Worm (Caenorhabditis elegans): ENCODE results near the gene srh-279.

srh-279 gene

ce11 chrV:16214505-16214904, 22.3 kb downstream of the srh-279 start, which contains the start of gene F11A5.9:
Gene F11A5.9 (plus strand): TSS chrV:16214890.
- no peak for TF ChIP-seq ceh-90 (tag; optimal IDR thresholded peaks at IDR 0.05)
- no peak for TF ChIP-seq snpc-4 (tag; optimal IDR thresholded peaks at IDR 0.05)
- TF ChIP-seq lin-39 (tag; optimal IDR thresholded peaks at IDR 0.05): no peak
- TF ChIP-seq C16A3.4 (tag; optimal IDR thresholded peaks at IDR 0.05): no peak
- peak in 2 of 6 experiments; percentile 5 to 69 for TF ChIP-seq elt-3 (tag; optimal IDR thresholded peaks at IDR 0.05)
- TF ChIP-seq unc-98 (GFP tag; IDR thresholded peaks at IDR 0.05): no peak
- TF ChIP-seq mdl-1 (tag; optimal IDR thresholded peaks at IDR 0.05): no peak
- no peak for TF ChIP-seq nhr-47 (tag; optimal IDR thresholded peaks at IDR 0.05)
- no peak for TF ChIP-seq unc-30 (tag; optimal IDR thresholded peaks at IDR 0.05)
- no peak for TF ChIP-seq C04F5.9 (tag; optimal IDR thresholded peaks at IDR 0.05)
- TF ChIP-seq rnt-1 (tag; optimal IDR thresholded peaks at IDR 0.05): no peak
- peak; percentile 38 for TF ChIP-seq blmp-1 (tag; optimal IDR thresholded peaks at IDR 0.05)
- TF ChIP-seq lsy-2 (tag; optimal IDR thresholded peaks at IDR 0.05): peak in 1 of 2 experiments; percentile 35
- TF ChIP-seq snu-23 (GFP tag; optimal IDR thresholded peaks at IDR 0.05): no peak
- TF ChIP-seq zag-1 (tag; optimal IDR thresholded peaks at IDR 0.05): no peak
- no peak for TF ChIP-seq xbp-1 (tag; optimal IDR thresholded peaks at IDR 0.05)
- no peak for TF ChIP-seq egl-27 (tag; optimal IDR thresholded peaks at IDR 0.05)
- no peak for TF ChIP-seq fkh-8 (tag; optimal IDR thresholded peaks at IDR 0.05)
- no peak for TF ChIP-seq zip-4 (GFP tag; optimal IDR thresholded peaks at IDR 0.05)
- TF ChIP-seq ets-5 (GFP tag; IDR thresholded peaks at IDR 0.05): no peak
- no peak for TF ChIP-seq unc-130 (tag; optimal IDR thresholded peaks at IDR 0.05)
- TF ChIP-seq C34B4.2 (tag; optimal IDR thresholded peaks at IDR 0.05): no peak
- no peak for TF ChIP-seq ceh-82 (tag; optimal IDR thresholded peaks at IDR 0.05)
- TF ChIP-seq lir-3 (tag; optimal IDR thresholded peaks at IDR 0.05; ENCODE audit: poor library complexity): no peak
- peak; percentile 19; the same call in 1 of the 2 replicates for TF ChIP-seq nhr-19 (GFP tag; conservative IDR thresholded peaks at IDR 0.05)
- no peak for TF ChIP-seq ceh-63 (GFP tag; optimal IDR thresholded peaks at IDR 0.05)
- TF ChIP-seq lin-35 (GFP tag; optimal IDR thresholded peaks at IDR 0.05): peak in 1 of 2 experiments; percentile 9
- no peak for TF ChIP-seq nhr-85 (tag)
- TF ChIP-seq ztf-11 (tag; optimal IDR thresholded peaks at IDR 0.05): no peak
- no peak for TF ChIP-seq nhr-28 (tag; optimal IDR thresholded peaks at IDR 0.05)
- TF ChIP-seq aha-1 (tag; optimal IDR thresholded peaks at IDR 0.05): no peak

ce11 chrV:16218522-16218921, 26.3 kb downstream of the srh-279 start, which contains the start of gene F11A5.15:
Gene F11A5.15 (minus strand): TSS chrV:16218622.
- TF ChIP-seq dpl-1 (GFP tag; optimal IDR thresholded peaks at IDR 0.05): no peak
- no peak for TF ChIP-seq mef-2 (tag; optimal IDR thresholded peaks at IDR 0.05)
- no peak for TF ChIP-seq lir-3 (tag; optimal IDR thresholded peaks at IDR 0.05; ENCODE audit: poor library complexity)
- TF ChIP-seq elt-3 (tag; optimal IDR thresholded peaks at IDR 0.05): peak in 1 of 6 experiments; percentile 26
- no peak for TF ChIP-seq efl-1 (optimal IDR thresholded peaks at IDR 0.05)
- peak in 1 of 2 experiments; percentile 31 for TF ChIP-seq efl-1 (GFP tag; optimal IDR thresholded peaks at IDR 0.05 in 1 of 2)

DNA sequence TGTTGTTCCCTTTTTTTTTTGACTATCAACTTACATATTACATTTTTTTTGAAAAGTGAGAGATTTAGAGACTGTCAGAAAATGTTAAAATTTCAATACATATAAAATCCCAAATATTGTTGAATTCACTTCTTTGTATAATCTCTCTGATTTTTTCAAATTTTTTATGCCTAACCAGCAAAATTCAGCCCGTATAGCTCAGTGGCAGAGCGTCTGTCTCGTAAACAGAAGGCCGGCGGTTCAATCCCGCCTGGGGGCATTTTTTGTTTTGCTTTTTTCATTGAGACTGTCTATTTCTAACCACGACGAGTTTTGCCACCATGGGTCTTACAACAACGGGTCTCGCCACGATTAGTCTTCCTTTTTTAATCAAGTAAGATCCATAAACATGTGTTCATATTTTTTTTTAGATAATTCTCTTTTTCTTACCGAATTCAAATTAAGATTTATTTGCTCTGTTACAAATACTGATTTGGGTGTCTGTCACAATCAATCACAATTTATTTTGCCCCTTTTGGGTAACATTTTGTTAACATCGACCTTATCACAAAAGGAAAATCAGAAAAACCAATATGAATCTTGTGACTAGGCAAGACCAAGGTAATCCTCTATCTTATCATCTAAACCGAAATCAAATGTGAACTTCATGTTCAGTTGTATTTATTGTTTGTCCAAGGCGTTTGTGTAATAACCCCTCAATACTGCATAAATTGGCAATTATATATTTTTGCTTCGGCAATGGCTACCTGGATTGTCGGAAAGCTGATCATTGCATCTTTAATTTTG, 27.0 kb downstream of the srh-279 start, which contains the start of gene glc-1:
Gene glc-1 (plus strand): TSS at position 663 of the 786 bp plus-strand sequence.
- TF ChIP-seq ceh-82 (tag; optimal IDR thresholded peaks at IDR 0.05) (no peak), ceh-8 (GFP tag; optimal IDR thresholded peaks at IDR 0.05) (no peak), lin-13 (GFP tag; optimal IDR thresholded peaks at IDR 0.05) (no peak), ceh-63 (GFP tag; optimal IDR thresholded peaks at IDR 0.05) (no peak), ces-1 (GFP tag; optimal IDR thresholded peaks at IDR 0.05) (no peak), nhr-76 (tag; optimal IDR thresholded peaks at IDR 0.05) (no peak), elt-3 (tag; optimal IDR thresholded peaks at IDR 0.05) (peak in 1 of 6 experiments; percentile 87), unc-62 (GFP tag; optimal IDR thresholded peaks at IDR 0.05) (no peak), rnt-1 (tag; optimal IDR thresholded peaks at IDR 0.05) (no peak), nhr-90 (tag; optimal IDR thresholded peaks at IDR 0.05; ENCODE audit: poor library complexity) (no peak), efl-3 (GFP tag; optimal IDR thresholded peaks at IDR 0.05) (no peak), dsc-1 (tag; optimal IDR thresholded peaks at IDR 0.05) (no peak), nhr-84 (tag; optimal IDR thresholded peaks at IDR 0.05) (no peak), lin-15B (tag; optimal IDR thresholded peaks at IDR 0.05) (no peak), snpc-4 (tag; optimal IDR thresholded peaks at IDR 0.05) (no peak), blmp-1 (tag; optimal IDR thresholded peaks at IDR 0.05) (peak; percentile 30), Y116A8C.19 (tag; optimal IDR thresholded peaks at IDR 0.05; ENCODE audit: borderline replicate concordance) (no peak), unc-98 (GFP tag; IDR thresholded peaks at IDR 0.05) (no peak), hlh-4 (tag; optimal IDR thresholded peaks at IDR 0.05) (no peak), nhr-77 (tag; optimal IDR thresholded peaks at IDR 0.05) (no peak), lin-35 (GFP tag; optimal IDR thresholded peaks at IDR 0.05) (peak in 1 of 2 experiments; percentile 9), zag-1 (tag; optimal IDR thresholded peaks at IDR 0.05) (no peak), lsy-2 (tag; optimal IDR thresholded peaks at IDR 0.05) (no peak), lin-39 (tag; optimal IDR thresholded peaks at IDR 0.05) (no peak)
